Worm (Caenorhabditis elegans): ENCODE measurements around the gene R13H9.6.

- TF ChIP-seq nhr-12 (tag; optimal IDR thresholded peaks at IDR 0.05) (no peak), mdl-1 (tag; optimal IDR thresholded peaks at IDR 0.05) (no peak), unc-39 (tag; optimal IDR thresholded peaks at IDR 0.05) (no peak), fos-1 (tag; optimal IDR thresholded peaks at IDR 0.05) (no peak)
Measured at ce11 chrIV:5083832-5084231, 15.4 kb upstream of the R13H9.6 start.
